Worm (Caenorhabditis elegans): ENCODE results near the gene hmt-1.
A peak's percentile ranks its signal among the peaks of the same experiment; 100 is the strongest.

The hmt-1 gene

ce11 chrIII:11099864-11100263 is at the start of gene hmt-1:
Gene hmt-1, minus strand, starts transcription at chrIII:11099964.
- TF ChIP-seq unc-130 (GFP tag; optimal IDR thresholded peaks at IDR 0.05) (no peak), C17E4.6 (GFP tag; IDR thresholded peaks at IDR 0.05) (no peak), hlh-12 (tag; optimal IDR thresholded peaks at IDR 0.05) (no peak), bed-1 (GFP tag; IDR thresholded peaks at IDR 0.05) (no peak), let-607 (tag; optimal IDR thresholded peaks at IDR 0.05) (no peak), lsy-27 (tag; optimal IDR thresholded peaks at IDR 0.05; ENCODE audit: borderline replicate concordance, insufficient read depth) (no peak), efl-1 (GFP tag; optimal IDR thresholded peaks at IDR 0.05) (no peak), ZK185.1 (tag; optimal IDR thresholded peaks at IDR 0.05; ENCODE audit: poor library complexity, severe bottlenecking) (no peak), dox-1 (GFP tag; IDR thresholded peaks at IDR 0.05) (no peak), chd-7 (tag; optimal IDR thresholded peaks at IDR 0.05) (no peak), lsl-1 (GFP tag; optimal IDR thresholded peaks at IDR 0.05) (no peak), mxl-1 (tag; optimal IDR thresholded peaks at IDR 0.05) (no peak), ztf-18 (tag; optimal IDR thresholded peaks at IDR 0.05) (no peak), ccch-3 (GFP tag; optimal IDR thresholded peaks at IDR 0.05) (no peak), rcor-1 (GFP tag; IDR thresholded peaks at IDR 0.05) (no peak)

ce11 chrIII:11149254-11149876 is 49.6 kb upstream of the hmt-1 start:
- peak; percentile 59; the same call in 1 of the 2 replicates for TF ChIP-seq hmg-1.2 (GFP tag; IDR thresholded peaks at IDR 0.05)
- peak; percentile 87 for TF ChIP-seq cebp-1 (GFP tag; IDR thresholded peaks at IDR 0.05)
- peak; percentile 97 for TF ChIP-seq cebp-1 (tag; optimal IDR thresholded peaks at IDR 0.05)
- TF ChIP-seq hlh-26 (GFP tag; conservative IDR thresholded peaks at IDR 0.05): no peak
- no peak for TF ChIP-seq hsf-1 (GFP tag; IDR thresholded peaks at IDR 0.05)
- TF ChIP-seq zfh-2 (GFP tag; conservative IDR thresholded peaks at IDR 0.05): peak; percentile 75

ce11 chrIII:11142908-11143307 is 43.1 kb upstream of the hmt-1 start:
- TF ChIP-seq F23B12.7 (tag; optimal IDR thresholded peaks at IDR 0.05; ENCODE audit: insufficient read depth) (no peak), egrh-3 (GFP tag; IDR thresholded peaks at IDR 0.05) (peak; percentile 75; the same call in 1 of the 2 replicates), zfh-2 (GFP tag; conservative IDR thresholded peaks at IDR 0.05) (peak; percentile 77)

ce11 chrIII:11141791-11142490 is 42.2 kb upstream of the hmt-1 start, which contains the start of the genes Y47D3A.1 and pola-1:
Gene Y47D3A.1, minus strand, starts transcription at chrIII:11141841.
Gene pola-1, plus strand, starts transcription at chrIII:11142448.
- TF ChIP-seq ccch-3 (GFP tag; optimal IDR thresholded peaks at IDR 0.05) (no peak), mes-4 (tag; optimal IDR thresholded peaks at IDR 0.05) (no peak), hmg-1.2 (GFP tag; IDR thresholded peaks at IDR 0.05) (peak; percentile 57; the same call in 1 of the 2 replicates), C06A6.2 (GFP tag; conservative IDR thresholded peaks at IDR 0.05) (no peak), lsy-27 (tag; optimal IDR thresholded peaks at IDR 0.05; ENCODE audit: borderline replicate concordance, insufficient read depth) (no peak), nhr-120 (GFP tag; IDR thresholded peaks at IDR 0.05) (no peak), efl-1 (GFP tag; optimal IDR thresholded peaks at IDR 0.05) (peak; percentile 95), hlh-26 (GFP tag; conservative IDR thresholded peaks at IDR 0.05) (no peak), bed-2 (GFP tag; IDR thresholded peaks at IDR 0.05) (peak; percentile 63; the same call in 1 of the 2 replicates), lin-40 (tag; optimal IDR thresholded peaks at IDR 0.05) (no peak), T26A5.8 (tag; optimal IDR thresholded peaks at IDR 0.05) (no peak), hmg-20 (GFP tag; IDR thresholded peaks at IDR 0.05) (no peak), Y79H2A.3 (GFP tag; conservative IDR thresholded peaks at IDR 0.05) (no peak), F57A8.1 (GFP tag; optimal IDR thresholded peaks at IDR 0.05) (no peak), Y95B8A.8 (GFP tag; IDR thresholded peaks at IDR 0.05) (peak; percentile 66; the same call in 1 of the 2 replicates), ceh-79 (tag; optimal IDR thresholded peaks at IDR 0.05) (no peak), ztf-6 (GFP tag; IDR thresholded peaks at IDR 0.05) (no peak), zfh-2 (GFP tag; conservative IDR thresholded peaks at IDR 0.05) (no peak), somi-1 (GFP tag; optimal IDR thresholded peaks at IDR 0.05) (no peak), attf-6 (GFP tag; IDR thresholded peaks at IDR 0.05) (no peak), B0019.2 (GFP tag; conservative IDR thresholded peaks at IDR 0.05) (0 out of 2 replicates have a peak, but pooled peaks have one; percentile 28), nfyb-1 (GFP tag; IDR thresholded peaks at IDR 0.05) (no peak), unc-130 (GFP tag; optimal IDR thresholded peaks at IDR 0.05) (peak; percentile 69), ceh-91 (GFP tag; IDR thresholded peaks at IDR 0.05) (peak; percentile 76)
